Worm (Caenorhabditis elegans): ENCODE measurements around the gene irld-24.
A peak's percentile ranks its signal among the peaks of the same experiment; 100 is the strongest.

Gene irld-24

ce11 chrX:14020290-14020689 lies 33.9 kb downstream of the irld-24 start, which contains the start of gene C04C11.1:
Gene C04C11.1, plus strand, starts transcription at chrX:14020590.
- no peak for TF ChIP-seq elt-3 (tag; optimal IDR thresholded peaks at IDR 0.05)
- TF ChIP-seq ama-1 (optimal IDR thresholded peaks at IDR 0.05), result no peak
- no peak for TF ChIP-seq sma-9 (GFP tag; optimal IDR thresholded peaks at IDR 0.05)
- no peak for TF ChIP-seq sma-9 (tag; optimal IDR thresholded peaks at IDR 0.05)
- TF ChIP-seq mdl-1 (tag; optimal IDR thresholded peaks at IDR 0.05), result no peak
- no peak for TF ChIP-seq skn-1 (tag; optimal IDR thresholded peaks at IDR 0.05)
- TF ChIP-seq dmd-4 (tag; optimal IDR thresholded peaks at IDR 0.05), result no peak

DNA sequence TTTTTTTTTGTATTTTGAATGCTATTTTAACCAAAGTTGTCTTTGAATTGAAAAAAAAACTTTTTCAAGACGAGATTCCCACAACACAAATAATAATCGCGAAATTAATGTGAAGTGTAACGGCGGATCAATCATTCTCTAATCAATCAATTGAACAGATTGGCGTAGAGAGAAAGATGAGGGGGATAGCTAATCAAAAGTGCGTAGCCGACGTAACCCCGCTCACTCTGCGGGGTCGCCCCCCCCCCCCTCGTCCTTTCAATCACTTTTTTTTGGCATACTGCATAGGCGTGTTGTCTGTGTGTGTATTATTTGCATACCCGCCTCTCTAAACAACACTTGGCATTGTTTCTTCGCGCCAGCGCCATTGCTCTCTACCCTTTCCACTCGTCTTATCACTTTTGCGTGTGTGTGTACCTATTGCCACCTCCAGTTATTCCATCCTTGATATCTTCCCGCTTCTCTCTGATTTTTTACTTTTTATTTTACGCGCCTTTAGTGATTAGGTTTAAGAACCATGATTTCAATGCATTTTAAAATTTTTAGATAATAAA lies 38.1 kb downstream of the irld-24 start:
- TF ChIP-seq zag-1 (tag; optimal IDR thresholded peaks at IDR 0.05) (no peak), nhr-129 (tag; optimal IDR thresholded peaks at IDR 0.05) (no peak), nhr-11 (tag; optimal IDR thresholded peaks at IDR 0.05) (no peak), sma-9 (GFP tag; optimal IDR thresholded peaks at IDR 0.05) (peak; percentile 31), sma-9 (tag; optimal IDR thresholded peaks at IDR 0.05) (no peak), fos-1 (tag; optimal IDR thresholded peaks at IDR 0.05) (peak; percentile 45), lin-39 (tag; optimal IDR thresholded peaks at IDR 0.05) (no peak), nhr-237 (tag; optimal IDR thresholded peaks at IDR 0.05) (no peak), gmeb-1 (tag; optimal IDR thresholded peaks at IDR 0.05) (no peak), skn-1 (tag; optimal IDR thresholded peaks at IDR 0.05) (no peak), peb-1 (tag; optimal IDR thresholded peaks at IDR 0.05) (no peak), unc-62 (GFP tag; optimal IDR thresholded peaks at IDR 0.05) (no peak), unc-55 (GFP tag; optimal IDR thresholded peaks at IDR 0.05) (no peak), mbf-1 (tag; optimal IDR thresholded peaks at IDR 0.05) (no peak), ceh-16 (tag; optimal IDR thresholded peaks at IDR 0.05) (no peak), F13H6.1 (tag; optimal IDR thresholded peaks at IDR 0.05) (peak; percentile 58)

ce11 chrX:14026893-14027292 lies 40.5 kb downstream of the irld-24 start:
- TF ChIP-seq C34F6.9 (tag; optimal IDR thresholded peaks at IDR 0.05), result no peak

- TF ChIP-seq fos-1 (tag; optimal IDR thresholded peaks at IDR 0.05), result no peak
- no peak for TF ChIP-seq sma-9 (GFP tag; optimal IDR thresholded peaks at IDR 0.05)
- no peak for TF ChIP-seq sma-9 (tag; optimal IDR thresholded peaks at IDR 0.05)
- no peak for TF ChIP-seq nhr-77 (tag; optimal IDR thresholded peaks at IDR 0.05)
- no peak for TF ChIP-seq sma-3 (GFP tag; optimal IDR thresholded peaks at IDR 0.05)
- TF ChIP-seq skn-1 (tag; optimal IDR thresholded peaks at IDR 0.05), result no peak
- TF ChIP-seq sem-4 (tag; optimal IDR thresholded peaks at IDR 0.05), result no peak
These were observed 42.1 kb downstream of the irld-24 start for ce11 chrX:14028492-14028891.

DNA sequence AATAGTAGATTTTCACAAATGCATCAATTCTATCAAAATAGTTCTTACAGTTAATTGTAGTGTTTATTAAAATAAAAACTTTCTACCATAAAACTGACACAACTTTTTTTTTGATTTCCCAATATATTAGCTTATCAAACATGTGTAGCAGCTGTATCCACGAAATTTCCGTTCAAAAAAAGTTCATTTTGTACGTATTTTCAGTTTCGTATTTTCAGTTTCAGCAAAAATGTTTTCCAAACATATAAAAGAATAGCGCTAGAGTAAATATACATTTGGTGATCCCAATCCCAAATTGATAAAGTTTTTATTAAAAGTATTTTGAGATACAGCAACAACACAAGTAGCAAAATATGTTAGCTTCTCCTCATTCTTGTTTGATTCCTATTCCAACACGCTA lies 43.0 kb downstream of the irld-24 start:
- TF ChIP-seq alr-1 (tag; optimal IDR thresholded peaks at IDR 0.05) (no peak), ztf-11 (tag; optimal IDR thresholded peaks at IDR 0.05) (no peak), zag-1 (tag; optimal IDR thresholded peaks at IDR 0.05) (no peak), lin-13 (GFP tag; optimal IDR thresholded peaks at IDR 0.05) (no peak), egl-27 (tag; optimal IDR thresholded peaks at IDR 0.05) (no peak), blmp-1 (tag; optimal IDR thresholded peaks at IDR 0.05; ENCODE audit: insufficient read depth) (no peak), unc-39 (tag; optimal IDR thresholded peaks at IDR 0.05) (no peak), nhr-25 (tag; optimal IDR thresholded peaks at IDR 0.05) (no peak), ama-1 (optimal IDR thresholded peaks at IDR 0.05) (no peak), ceh-82 (tag; optimal IDR thresholded peaks at IDR 0.05) (no peak), ZK546.5 (tag; optimal IDR thresholded peaks at IDR 0.05) (no peak)

DNA sequence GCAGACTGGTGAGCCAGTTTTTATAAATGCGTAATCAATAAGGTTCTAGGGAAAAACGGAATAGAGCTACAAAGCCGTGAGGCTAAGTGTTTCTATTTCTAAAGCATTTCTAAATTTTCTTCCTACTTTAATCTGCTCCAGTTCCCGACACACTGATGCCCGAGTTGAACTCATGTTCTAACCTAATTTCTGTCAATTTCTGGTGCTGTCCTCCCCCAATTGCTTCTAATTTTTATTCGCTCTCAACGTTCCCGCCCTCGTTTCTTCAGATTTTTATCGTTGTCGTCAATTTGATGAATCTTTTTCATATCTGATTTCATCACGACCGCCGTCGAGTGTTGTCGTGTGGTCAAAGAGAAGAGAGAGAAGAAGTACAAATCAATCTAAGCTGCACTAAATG lies 43.5 kb downstream of the irld-24 start:
- TF ChIP-seq nhr-77 (tag; optimal IDR thresholded peaks at IDR 0.05), result no peak
- TF ChIP-seq crh-2 (tag; optimal IDR thresholded peaks at IDR 0.05), result no peak
- TF ChIP-seq ztf-1 (GFP tag; conservative IDR thresholded peaks at IDR 0.05), result no peak
- TF ChIP-seq fos-1 (tag; optimal IDR thresholded peaks at IDR 0.05), result no peak
- TF ChIP-seq skn-1 (tag; optimal IDR thresholded peaks at IDR 0.05), result no peak
- TF ChIP-seq nhr-12 (tag; optimal IDR thresholded peaks at IDR 0.05), result no peak
- TF ChIP-seq F13H6.1 (tag; optimal IDR thresholded peaks at IDR 0.05), result no peak
- TF ChIP-seq lsy-2 (tag; optimal IDR thresholded peaks at IDR 0.05), result no peak
- TF ChIP-seq nhr-6 (tag; optimal IDR thresholded peaks at IDR 0.05), result no peak
- TF ChIP-seq sma-9 (GFP tag; optimal IDR thresholded peaks at IDR 0.05), result no peak
- no peak for TF ChIP-seq sma-9 (tag; optimal IDR thresholded peaks at IDR 0.05)
- no peak for TF ChIP-seq zag-1 (tag; optimal IDR thresholded peaks at IDR 0.05)
- TF ChIP-seq mab-5 (tag; optimal IDR thresholded peaks at IDR 0.05), result no peak
- no peak for TF ChIP-seq mbf-1 (tag; optimal IDR thresholded peaks at IDR 0.05)
- no peak for TF ChIP-seq ceh-82 (tag; optimal IDR thresholded peaks at IDR 0.05)
- TF ChIP-seq elt-3 (tag; optimal IDR thresholded peaks at IDR 0.05), result no peak
- no peak for TF ChIP-seq ztf-4 (tag; optimal IDR thresholded peaks at IDR 0.05)
- no peak for TF ChIP-seq C34F6.9 (tag; optimal IDR thresholded peaks at IDR 0.05)
- no peak for TF ChIP-seq gmeb-1 (tag; optimal IDR thresholded peaks at IDR 0.05)
